Worm (Caenorhabditis elegans) whole organism, L4/young adult: Measurements from ENCODE around the gene usp-50.

Source experiments
- W03F9.2 ChIP-seq: fragments of 150-350 bp; optimal IDR thresholded peaks from 2 replicates; lab custom pipeline; 2014; ENCODE audit warnings: missing biosample characterization, missing genetic modification characterization
- dao-5 ChIP-seq: sonication (generic microtip); optimal IDR thresholded peaks from 2 replicates; lab custom pipeline; 2016; ENCODE audit warnings: missing genotype, missing genetic modification characterization, moderate library complexity, missing compliant biosample characterization
- him-1 ChIP-seq: sonication (generic microtip); optimal IDR thresholded peaks from 2 replicates; lab custom pipeline; 2016; ENCODE audit warnings: missing genotype, missing genetic modification reagents, missing genetic modification characterization, missing compliant biosample characterization

The usp-50 gene

ce11 chrV:17921423-17921822 is 3.3 kb upstream of the usp-50 start, which contains the start of gene E01B7.2:
E01B7.2 (plus strand) TSS chrV:17921772.
- peak; percentile 26 for TF ChIP-seq W03F9.2 (tag; lab: Kevin White, UChicago)
- no peak for TF ChIP-seq dao-5 (tag; lab: Kevin White, UChicago)
- TF ChIP-seq him-1 (tag; lab: Kevin White, UChicago) = no peak

ce11 chrV:17928128-17928527 is 3.4 kb downstream of the usp-50 start:
- no peak for TF ChIP-seq him-1 (tag; lab: Kevin White, UChicago)
- no peak for TF ChIP-seq dao-5 (tag; lab: Kevin White, UChicago)
- no peak for TF ChIP-seq W03F9.2 (tag; lab: Kevin White, UChicago)

- TF ChIP-seq W03F9.2 (tag; lab: Kevin White, UChicago) (no peak), him-1 (tag; lab: Kevin White, UChicago) (no peak)
These were observed 7.1 kb downstream of the usp-50 start for ce11 chrV:17931795-17932194.

- TF ChIP-seq him-1 (tag; lab: Kevin White, UChicago) (no peak), W03F9.2 (tag; lab: Kevin White, UChicago) (no peak), dao-5 (tag; lab: Kevin White, UChicago) (no peak)
These were observed 11.1 kb downstream of the usp-50 start for ce11 chrV:17935857-17936256.

- TF ChIP-seq W03F9.2 (tag; lab: Kevin White, UChicago) (no peak), dao-5 (tag; lab: Kevin White, UChicago) (no peak), him-1 (tag; lab: Kevin White, UChicago) (no peak)
These were observed 14.3 kb downstream of the usp-50 start for ce11 chrV:17938978-17939377.

- TF ChIP-seq dao-5 (tag; lab: Kevin White, UChicago) (no peak), W03F9.2 (tag; lab: Kevin White, UChicago) (no peak), him-1 (tag; lab: Kevin White, UChicago) (no peak)
These were observed 19.3 kb downstream of the usp-50 start for ce11 chrV:17943877-17944472.

- no peak for TF ChIP-seq dao-5 (tag; lab: Kevin White, UChicago)
- no peak for TF ChIP-seq him-1 (tag; lab: Kevin White, UChicago)
- no peak for TF ChIP-seq W03F9.2 (tag; lab: Kevin White, UChicago)
These were observed 20.2 kb downstream of the usp-50 start for ce11 chrV:17944849-17945452.

- no peak for TF ChIP-seq him-1 (tag; lab: Kevin White, UChicago)
- no peak for TF ChIP-seq W03F9.2 (tag; lab: Kevin White, UChicago)
- no peak for TF ChIP-seq dao-5 (tag; lab: Kevin White, UChicago)
These were observed 20.7 kb downstream of the usp-50 start for ce11 chrV:17945460-17945859.

- no peak for TF ChIP-seq dao-5 (tag; lab: Kevin White, UChicago)
- TF ChIP-seq W03F9.2 (tag; lab: Kevin White, UChicago) = no peak
- TF ChIP-seq him-1 (tag; lab: Kevin White, UChicago) = no peak
These were observed 22.6 kb downstream of the usp-50 start for ce11 chrV:17947266-17947665.

- TF ChIP-seq W03F9.2 (tag; lab: Kevin White, UChicago) = no peak
- TF ChIP-seq dao-5 (tag; lab: Kevin White, UChicago) = no peak
- no peak for TF ChIP-seq him-1 (tag; lab: Kevin White, UChicago)
These were observed 23.4 kb downstream of the usp-50 start for ce11 chrV:17948036-17948691.

ce11 chrV:17949093-17949492 is 24.4 kb downstream of the usp-50 start, which contains the start of gene dpy-21:
dpy-21 (minus strand) TSS chrV:17949193.
- TF ChIP-seq dao-5 (tag; lab: Kevin White, UChicago) (no peak), W03F9.2 (tag; lab: Kevin White, UChicago) (no peak), him-1 (tag; lab: Kevin White, UChicago) (no peak)

- TF ChIP-seq him-1 (tag; lab: Kevin White, UChicago) (peak; percentile 73), W03F9.2 (tag; lab: Kevin White, UChicago) (peak; percentile 62), dao-5 (tag; lab: Kevin White, UChicago) (peak; percentile 33)
These were observed 26.7 kb downstream of the usp-50 start, which contains the start of gene Y59A8B.24 for ce11 chrV:17951172-17951999. Y59A8B.24 (plus strand) TSS chrV:17951949.

ce11 chrV:17952280-17952679 is 27.6 kb downstream of the usp-50 start:
- TF ChIP-seq dao-5 (tag; lab: Kevin White, UChicago) = no peak
- TF ChIP-seq W03F9.2 (tag; lab: Kevin White, UChicago) = no peak
- no peak for TF ChIP-seq him-1 (tag; lab: Kevin White, UChicago)
